Worm (Caenorhabditis elegans): ENCODE results near the gene M03C11.9.

DNA sequence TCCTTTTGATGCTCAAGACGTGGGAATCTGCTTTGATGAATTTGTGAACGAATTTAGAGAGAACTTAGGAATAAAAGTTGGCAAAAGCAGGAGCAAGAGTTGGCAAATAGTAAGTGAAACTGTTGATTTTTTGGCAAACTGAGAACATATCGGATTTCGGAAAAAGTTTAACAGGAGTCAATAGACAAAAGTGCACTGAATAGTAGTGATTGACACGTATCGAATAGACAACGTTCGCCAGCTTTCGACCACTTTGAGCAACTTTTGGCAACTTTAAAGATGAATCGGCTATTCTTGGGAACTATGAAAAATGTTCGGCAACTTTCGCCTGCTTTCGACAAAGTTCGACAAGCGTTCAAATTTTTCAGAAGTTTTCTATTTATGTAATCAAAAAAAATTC, at the start of gene M03C11.9:
- TF ChIP-seq nhr-6 (tag; optimal IDR thresholded peaks at IDR 0.05) (no peak), F10B5.3 (tag; optimal IDR thresholded peaks at IDR 0.05) (no peak), unc-62 (GFP tag; optimal IDR thresholded peaks at IDR 0.05 in 1 of 2) (peak in 1 of 2 experiments; percentile 52), unc-62 (tag; optimal IDR thresholded peaks at IDR 0.05) (no peak), skn-1 (tag; optimal IDR thresholded peaks at IDR 0.05) (no peak), egl-27 (tag; optimal IDR thresholded peaks at IDR 0.05) (no peak), F37D6.2 (tag; optimal IDR thresholded peaks at IDR 0.05) (no peak), ZK546.5 (tag; optimal IDR thresholded peaks at IDR 0.05) (no peak), nhr-237 (tag; optimal IDR thresholded peaks at IDR 0.05) (no peak)
